Worm (Caenorhabditis elegans) whole organism, L4 larva: Measurements from ENCODE around the gene srsx-22.

Experiments
- T20F7.1 ChIP-seq: fragments of 200-800 bp; sonication (Bioruptor generic); optimal IDR thresholded peaks from 2 replicates; lab custom pipeline; 2018; ENCODE audit warnings: mild to moderate bottlenecking, missing genetic modification characterization, missing compliant biosample characterization
- Y48G9A.11 ChIP-seq: fragments of 200-800 bp; sonication (Bioruptor generic); IDR thresholded peaks from 2 replicates; pipeline ENCODE4 v1.3.6; 2022; ENCODE audit warnings: missing genetic modification reagents, missing genetic modification characterization, missing compliant biosample characterization
- ZK546.5 ChIP-seq, 2 experiments: sonication (generic microtip); optimal IDR thresholded peaks; 2 replicates each; lab custom pipeline; 2017; ENCODE audit warnings: missing biosample characterization in 2 of 2, missing genetic modification characterization in 2 of 2
- aly-2 ChIP-seq: sonication (generic microtip); optimal IDR thresholded peaks from 2 replicates; lab custom pipeline; 2018; ENCODE audit warnings: missing biosample characterization, missing genetic modification characterization
- arid-1 ChIP-seq: fragments of 200-800 bp; sonication (Bioruptor generic); conservative IDR thresholded peaks from 2 replicates; pipeline ENCODE4 v1.3.6; 2022; ENCODE audit warnings: missing genetic modification reagents, missing genetic modification characterization, missing compliant biosample characterization
- attf-4 ChIP-seq: sonication (generic microtip); optimal IDR thresholded peaks from 3 replicates; lab custom pipeline; 2017; ENCODE audit warnings: missing biosample characterization, missing genetic modification characterization
- ceh-20 ChIP-seq: fragments of 200-800 bp; sonication (Bioruptor generic); IDR thresholded peaks from 2 replicates; pipeline ENCODE4 v1.3.6; 2022; ENCODE audit warnings: missing genetic modification reagents, missing genetic modification characterization, missing compliant biosample characterization
- ceh-82 ChIP-seq: sonication (generic microtip); optimal IDR thresholded peaks from 2 replicates; lab custom pipeline; 2017; ENCODE audit warnings: missing biosample characterization, missing genetic modification characterization
- ces-1 ChIP-seq: fragments of 150-350 bp; sonication (generic microtip); optimal IDR thresholded peaks from 4 replicates; lab custom pipeline; 2014; ENCODE audit warnings: missing biosample characterization, missing genetic modification reagents, missing genetic modification characterization
- ctbp-1 ChIP-seq: fragments of 200-800 bp; sonication (Bioruptor generic); IDR thresholded peaks from 2 replicates; pipeline ENCODE4 v1.3.6; 2022; ENCODE audit warnings: missing genetic modification reagents, missing genetic modification characterization, missing compliant biosample characterization
- daf-16 ChIP-seq, 3 experiments: sonication (generic microtip); optimal IDR thresholded peaks; 2 replicates each; lab custom pipeline; 2016 to 2017; ENCODE audit warnings: missing genetic modification characterization in 3 of 3, missing genetic modification reagents in 3 of 3, mild to moderate bottlenecking in 2 of 3, missing compliant biosample characterization in 2 of 3, missing biosample characterization in 1 of 3, moderate library complexity in 1 of 3
- dmd-6 ChIP-seq: fragments of 200-800 bp; sonication (Bioruptor generic); IDR thresholded peaks from 2 replicates; pipeline ENCODE4 v1.3.6; 2022; ENCODE audit warnings: missing genetic modification reagents, missing genetic modification characterization, missing compliant biosample characterization
- dve-1 ChIP-seq: sonication (generic microtip); optimal IDR thresholded peaks from 2 replicates; lab custom pipeline; 2017; ENCODE audit warnings: antibody characterized with exemption, mild to moderate bottlenecking, missing genetic modification characterization, missing compliant biosample characterization; ENCODE audit not compliant: insufficient read depth
- hif-1 ChIP-seq, 2 experiments: sonication (generic microtip); optimal IDR thresholded peaks; 2 replicates each; lab custom pipeline; 2016 to 2017; ENCODE audit warnings: missing compliant biosample characterization in 2 of 2, missing genetic modification characterization in 2 of 2, missing genetic modification reagents in 2 of 2, missing genotype in 2 of 2, mild to moderate bottlenecking in 1 of 2
- hlh-11 ChIP-seq: fragments of 200-800 bp; sonication (Bioruptor generic); optimal IDR thresholded peaks from 2 replicates; lab custom pipeline; 2018; ENCODE audit warnings: mild to moderate bottlenecking, missing genetic modification characterization, missing compliant biosample characterization
- hlh-30 ChIP-seq: sonication (generic microtip); optimal IDR thresholded peaks from 2 replicates; lab custom pipeline; 2017; ENCODE audit warnings: antibody characterized with exemption, mild to moderate bottlenecking, missing genetic modification characterization, missing compliant biosample characterization; ENCODE audit not compliant: insufficient read depth
- lin-13 ChIP-seq: fragments of 150-350 bp; optimal IDR thresholded peaks from 2 replicates; lab custom pipeline; 2014; ENCODE audit warnings: missing biosample characterization, missing genetic modification reagents, missing genetic modification characterization
- lin-29 ChIP-seq: fragments of 200-800 bp; sonication (Bioruptor generic); IDR thresholded peaks from 2 replicates; pipeline ENCODE4 v1.3.6; 2022; ENCODE audit warnings: missing genetic modification reagents, missing genetic modification characterization, missing compliant biosample characterization
- lin-38 ChIP-seq: fragments of 200-800 bp; sonication (Bioruptor generic); IDR thresholded peaks from 2 replicates; pipeline ENCODE4 v1.3.6; 2022; ENCODE audit warnings: missing genetic modification reagents, missing genetic modification characterization, missing compliant biosample characterization
- lin-39 ChIP-seq: fragments of 150-350 bp; optimal IDR thresholded peaks from 2 replicates; lab custom pipeline; 2014; ENCODE audit warnings: missing biosample characterization, missing genetic modification reagents, missing genetic modification characterization
- mdl-1 ChIP-seq, 2 experiments: fragments of 150-350 bp in 1 of 2; sonication (generic microtip) in 1 of 2; optimal IDR thresholded peaks; 2 replicates each; lab custom pipeline; 2014 to 2017; ENCODE audit warnings: missing biosample characterization in 2 of 2, missing genetic modification characterization in 2 of 2
- mdt-29 ChIP-seq: fragments of 200-800 bp; sonication (Bioruptor generic); IDR thresholded peaks from 2 replicates; pipeline ENCODE4 v1.3.6; 2022; ENCODE audit warnings: missing genetic modification reagents, missing genetic modification characterization, missing compliant biosample characterization
- mxl-2 ChIP-seq: fragments of 200-800 bp; sonication (Bioruptor generic); conservative IDR thresholded peaks from 2 replicates; pipeline ENCODE4 v1.3.6; 2022; ENCODE audit warnings: missing genetic modification reagents, missing genetic modification characterization, missing compliant biosample characterization
- mxl-3 ChIP-seq: fragments of 200-800 bp; sonication (Bioruptor generic); optimal IDR thresholded peaks from 2 replicates; lab custom pipeline; 2018; ENCODE audit warnings: mild to moderate bottlenecking, missing genetic modification characterization, missing compliant biosample characterization
- nhr-10 ChIP-seq: fragments of 150-350 bp; optimal IDR thresholded peaks from 2 replicates; lab custom pipeline; 2014; ENCODE audit warnings: missing biosample characterization, missing genetic modification characterization
- nhr-111 ChIP-seq: fragments of 200-800 bp; sonication (Bioruptor generic); optimal IDR thresholded peaks from 2 replicates; lab custom pipeline; 2018; ENCODE audit warnings: mild to moderate bottlenecking, missing genetic modification characterization, missing compliant biosample characterization
- nhr-237 ChIP-seq: sonication (generic microtip); optimal IDR thresholded peaks from 2 replicates; lab custom pipeline; 2017; ENCODE audit warnings: missing biosample characterization, missing genetic modification characterization
- nhr-28 ChIP-seq: fragments of 150-350 bp; optimal IDR thresholded peaks from 2 replicates; lab custom pipeline; 2014; ENCODE audit warnings: missing biosample characterization, missing genetic modification characterization
- nhr-42 ChIP-seq: fragments of 200-800 bp; sonication (Bioruptor generic); IDR thresholded peaks from 2 replicates; pipeline ENCODE4 v1.3.6; 2022; ENCODE audit warnings: missing genetic modification characterization, missing compliant biosample characterization
- nhr-77 ChIP-seq: fragments of 150-350 bp; optimal IDR thresholded peaks from 2 replicates; lab custom pipeline; 2014; ENCODE audit warnings: missing biosample characterization, missing genetic modification characterization
- pqm-1 ChIP-seq: sonication (generic microtip); optimal IDR thresholded peaks from 2 replicates; lab custom pipeline; 2017; ENCODE audit warnings: missing biosample characterization, missing genetic modification characterization
- saeg-2 ChIP-seq: fragments of 200-800 bp; sonication (Bioruptor generic); IDR thresholded peaks from 2 replicates; pipeline ENCODE4 v1.3.6; 2022; ENCODE audit warnings: missing genetic modification reagents, missing genetic modification characterization, missing compliant biosample characterization
- sdz-12 ChIP-seq: fragments of 200-800 bp; sonication (Bioruptor generic); optimal IDR thresholded peaks from 2 replicates; lab custom pipeline; 2018; ENCODE audit warnings: mild to moderate bottlenecking, missing genetic modification characterization, missing compliant biosample characterization
- snpc-4 ChIP-seq: fragments of 150-350 bp; optimal IDR thresholded peaks from 2 replicates; lab custom pipeline; 2014; ENCODE audit warnings: missing biosample characterization, missing genetic modification characterization
- spr-1 ChIP-seq: sonication (generic microtip); optimal IDR thresholded peaks from 2 replicates; lab custom pipeline; 2016; ENCODE audit warnings: mild to moderate bottlenecking, missing genetic modification characterization, missing compliant biosample characterization
- spr-3 ChIP-seq: fragments of 200-800 bp; sonication (Bioruptor generic); optimal IDR thresholded peaks from 2 replicates; lab custom pipeline; 2018; ENCODE audit warnings: mild to moderate bottlenecking, missing genetic modification characterization, missing compliant biosample characterization
- unc-130 ChIP-seq: sonication (generic microtip); optimal IDR thresholded peaks from 2 replicates; lab custom pipeline; 2016; ENCODE audit warnings: missing genetic modification reagents, missing genetic modification characterization, missing compliant biosample characterization
- unc-62 ChIP-seq, 3 experiments: fragments of 150-350 bp in 1 of 3; sonication (generic microtip); optimal IDR thresholded peaks in 2 of 3; peaks in 1 of 3; 1 replicate in 1 of 3; 2 replicates in 2 of 3; lab custom pipeline; 2014 to 2017; ENCODE audit warnings: missing biosample characterization in 3 of 3, missing genetic modification characterization in 3 of 3, missing genetic modification reagents in 3 of 3, missing genotype in 1 of 3
- zip-11 ChIP-seq: fragments of 200-800 bp; sonication (Bioruptor generic); IDR thresholded peaks from 2 replicates; pipeline ENCODE4 v1.3.6; 2022; ENCODE audit warnings: missing genetic modification characterization, missing compliant biosample characterization
- zip-2 ChIP-seq: fragments of 150-350 bp; optimal IDR thresholded peaks from 2 replicates; lab custom pipeline; 2014; ENCODE audit warnings: missing biosample characterization, missing genetic modification characterization
- ztf-11 ChIP-seq: fragments of 150-350 bp; optimal IDR thresholded peaks from 2 replicates; lab custom pipeline; 2014; ENCODE audit warnings: missing biosample characterization, missing genetic modification characterization

Gene srsx-22

ce11 chrV:8304461-8305195 is 46.8 kb upstream of the srsx-22 start, which contains the start of gene W02D7.11:
Gene W02D7.11 (minus strand): TSS chrV:8304511.
- TF ChIP-seq dve-1 = peak; percentile 5
- no peak for TF ChIP-seq Y48G9A.11 (GFP tag; lab: Robert Waterston, UW)
- no peak for TF ChIP-seq daf-16 (GFP tag; optimal IDR thresholded peaks at IDR 0.05; lab: Kevin White, UChicago)
- TF ChIP-seq daf-16 (tag; optimal IDR thresholded peaks at IDR 0.05; lab: Kevin White, UChicago) = peak; percentile 66

- TF ChIP-seq dmd-6 (GFP tag; lab: Robert Waterston, UW) = peak; percentile 74
- TF ChIP-seq pqm-1 (tag; lab: Kevin White, UChicago) = peak; percentile 46
- peak; percentile 43 for TF ChIP-seq dve-1
- no peak for TF ChIP-seq daf-16 (GFP tag; optimal IDR thresholded peaks at IDR 0.05; lab: Kevin White, UChicago)
- peak; percentile 38 for TF ChIP-seq daf-16 (tag; optimal IDR thresholded peaks at IDR 0.05; lab: Kevin White, UChicago)
- no peak for TF ChIP-seq lin-38 (GFP tag; lab: Robert Waterston, UW)
- no peak for TF ChIP-seq ctbp-1 (GFP tag; lab: Robert Waterston, UW)
- no peak for TF ChIP-seq ces-1
- TF ChIP-seq attf-4 (tag; lab: Kevin White, UChicago) = no peak
- TF ChIP-seq unc-130 (GFP tag; lab: Kevin White, UChicago) = no peak
- TF ChIP-seq zip-2 (tag; lab: Kevin White, UChicago) = no peak
- no peak for TF ChIP-seq lin-13 (GFP tag; lab: Kevin White, UChicago)
- TF ChIP-seq lin-39 = no peak
- no peak for TF ChIP-seq aly-2 (tag; lab: Kevin White, UChicago)
- TF ChIP-seq arid-1 = no peak
- TF ChIP-seq nhr-111 (GFP tag; lab: Kevin White, UChicago) = no peak
Observed at ce11 chrV:8305940-8306339, 45.5 kb upstream of the srsx-22 start.

ce11 chrV:8306366-8306765 is 45.1 kb upstream of the srsx-22 start, which contains the start of gene W02D7.8:
Gene W02D7.8 (minus strand): TSS chrV:8306466.
- no peak for TF ChIP-seq snpc-4 (tag; lab: Kevin White, UChicago)
- no peak for TF ChIP-seq nhr-111 (GFP tag; lab: Kevin White, UChicago)
- TF ChIP-seq nhr-42 = no peak
- no peak for TF ChIP-seq nhr-10 (tag; lab: Kevin White, UChicago)
- TF ChIP-seq sdz-12 (GFP tag; lab: Kevin White, UChicago) = no peak
- TF ChIP-seq ztf-11 (tag; lab: Kevin White, UChicago) = no peak
- TF ChIP-seq mdt-29 (GFP tag; lab: Robert Waterston, UW) = no peak
- TF ChIP-seq mxl-2 (GFP tag; lab: Robert Waterston, UW) = no peak
- no peak for TF ChIP-seq hif-1 (tag; optimal IDR thresholded peaks at IDR 0.05; lab: Kevin White, UChicago)
- no peak for TF ChIP-seq nhr-28 (tag; lab: Kevin White, UChicago)
- no peak for TF ChIP-seq mdl-1 (tag; optimal IDR thresholded peaks at IDR 0.05; lab: Kevin White, UChicago)
- no peak for TF ChIP-seq spr-1
- TF ChIP-seq spr-3 (GFP tag; lab: Kevin White, UChicago) = no peak
- TF ChIP-seq ceh-20 (GFP tag; lab: Robert Waterston, UW) = no peak
- no peak for TF ChIP-seq zip-11 (GFP tag; lab: Robert Waterston, UW)
- TF ChIP-seq ZK546.5 (tag; optimal IDR thresholded peaks at IDR 0.05; lab: Kevin White, UChicago) = no peak
- TF ChIP-seq saeg-2 = no peak
- TF ChIP-seq T20F7.1 (GFP tag; lab: Kevin White, UChicago) = no peak
- TF ChIP-seq lin-29 (GFP tag; lab: Robert Waterston, UW) = no peak

ce11 chrV:8307013-8307412 is 44.5 kb upstream of the srsx-22 start:
- TF ChIP-seq nhr-28 (tag; lab: Kevin White, UChicago) = peak; percentile 60
- no peak for TF ChIP-seq ZK546.5 (tag; optimal IDR thresholded peaks at IDR 0.05; lab: Kevin White, UChicago)
- TF ChIP-seq nhr-77 (tag; lab: Kevin White, UChicago) = peak; percentile 33
- peak; percentile 64 for TF ChIP-seq mxl-3 (GFP tag; lab: Kevin White, UChicago)
- TF ChIP-seq ceh-82 (tag; lab: Kevin White, UChicago) = no peak
- TF ChIP-seq nhr-237 (tag; lab: Kevin White, UChicago) = no peak
- TF ChIP-seq pqm-1 (tag; lab: Kevin White, UChicago) = peak; percentile 63
- TF ChIP-seq dmd-6 (GFP tag; lab: Robert Waterston, UW) = peak; percentile 82
- TF ChIP-seq daf-16 (GFP tag; optimal IDR thresholded peaks at IDR 0.05; lab: Kevin White, UChicago) = no peak
- peak; percentile 55 for TF ChIP-seq daf-16 (tag; optimal IDR thresholded peaks at IDR 0.05; lab: Kevin White, UChicago)
- TF ChIP-seq hlh-30 = peak; percentile 54
- peak in 1 of 2 experiments; percentile 90 for TF ChIP-seq unc-62 (GFP tag; optimal IDR thresholded peaks at IDR 0.05 in 1 of 2; lab: Kevin White, UChicago)
- TF ChIP-seq unc-62 (tag; optimal IDR thresholded peaks at IDR 0.05; lab: Kevin White, UChicago) = no peak
- TF ChIP-seq mdt-29 (GFP tag; lab: Robert Waterston, UW) = no peak
- peak; percentile 65 for TF ChIP-seq dve-1
- peak; percentile 65 for TF ChIP-seq hlh-11
